Fruit fly (Drosophila melanogaster): ENCODE measurements around the gene CG1239.

The CG1239 gene

DNA sequence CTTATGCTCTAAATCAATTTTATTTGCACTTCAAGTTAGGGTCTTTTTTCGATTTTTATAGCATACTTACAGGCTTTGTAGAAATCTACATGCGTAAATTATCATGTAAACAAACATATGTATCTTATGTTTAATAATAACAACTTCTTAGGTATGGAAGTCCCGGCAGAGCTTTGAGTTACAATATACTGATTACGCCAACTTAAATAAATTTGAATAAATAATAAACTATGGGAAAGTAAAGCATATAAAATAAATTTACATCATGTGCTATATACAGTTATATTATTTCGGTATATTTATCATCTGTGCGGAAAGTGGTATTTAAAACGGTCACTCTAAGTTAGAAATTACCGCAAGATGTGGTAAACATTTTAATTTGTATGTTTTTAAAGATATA, at the start of gene CG1239:
CG1239 (plus strand) TSS at position 333 of the 400 bp plus-strand sequence.
- TF ChIP-seq psq (optimal IDR thresholded peaks at IDR 0.05): no peak
- TF ChIP-seq Sin3A (optimal IDR thresholded peaks at IDR 0.05): no peak
- TF ChIP-seq Myc (optimal IDR thresholded peaks at IDR 0.05): no peak
- no peak for TF ChIP-seq h (optimal IDR thresholded peaks at IDR 0.05)
- TF ChIP-seq ttk (optimal IDR thresholded peaks at IDR 0.05): no peak
- TF ChIP-seq insv (optimal IDR thresholded peaks at IDR 0.05): no peak

DNA sequence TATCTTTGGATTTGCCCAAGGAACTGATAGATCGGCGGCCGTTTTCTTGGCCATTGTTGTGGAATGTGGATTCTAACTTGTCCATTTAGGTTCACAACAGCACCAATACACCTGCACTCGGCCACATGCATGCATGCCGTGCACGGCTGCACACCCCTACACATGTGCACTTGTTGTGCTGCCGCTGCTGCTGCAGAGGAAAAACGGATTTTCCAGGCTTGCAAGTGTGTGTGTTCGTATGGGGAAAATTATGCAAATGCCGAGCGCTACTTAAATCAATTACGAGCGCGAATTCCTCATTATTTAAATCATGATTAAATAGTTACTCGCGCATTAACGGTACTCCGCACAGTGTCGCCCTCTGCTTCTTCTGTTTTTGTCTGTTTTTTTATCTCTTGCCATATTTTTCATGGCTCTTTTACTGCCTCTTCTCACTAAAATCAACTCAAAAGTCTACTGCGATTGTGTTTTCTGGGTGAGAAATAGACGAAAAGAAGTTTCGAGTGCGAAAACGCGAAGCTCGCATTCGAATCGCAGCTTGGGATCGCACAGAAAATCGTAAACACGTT, 48.7 kb upstream of the CG1239 start:
- no peak for TF ChIP-seq insv (optimal IDR thresholded peaks at IDR 0.05)
- no peak for TF ChIP-seq h (optimal IDR thresholded peaks at IDR 0.05)
- no peak for TF ChIP-seq ttk (optimal IDR thresholded peaks at IDR 0.05)
- no peak for TF ChIP-seq psq (optimal IDR thresholded peaks at IDR 0.05)
- no peak for TF ChIP-seq Sin3A (optimal IDR thresholded peaks at IDR 0.05)
- no peak for TF ChIP-seq Myc (optimal IDR thresholded peaks at IDR 0.05)

dm6 chr3R:5685269-5686048, 47.9 kb upstream of the CG1239 start, which contains the start of the genes Rab23 and plx:
Gene Rab23 (minus strand): TSS chr3R:5685434.
Gene plx (plus strand): TSS chr3R:5685855.
- TF ChIP-seq ttk (optimal IDR thresholded peaks at IDR 0.05): no peak
- no peak for TF ChIP-seq Sin3A (optimal IDR thresholded peaks at IDR 0.05)
- TF ChIP-seq psq (optimal IDR thresholded peaks at IDR 0.05): no peak
- TF ChIP-seq insv (optimal IDR thresholded peaks at IDR 0.05): no peak
- no peak for TF ChIP-seq Myc (optimal IDR thresholded peaks at IDR 0.05)
- no peak for TF ChIP-seq h (optimal IDR thresholded peaks at IDR 0.05)

DNA sequence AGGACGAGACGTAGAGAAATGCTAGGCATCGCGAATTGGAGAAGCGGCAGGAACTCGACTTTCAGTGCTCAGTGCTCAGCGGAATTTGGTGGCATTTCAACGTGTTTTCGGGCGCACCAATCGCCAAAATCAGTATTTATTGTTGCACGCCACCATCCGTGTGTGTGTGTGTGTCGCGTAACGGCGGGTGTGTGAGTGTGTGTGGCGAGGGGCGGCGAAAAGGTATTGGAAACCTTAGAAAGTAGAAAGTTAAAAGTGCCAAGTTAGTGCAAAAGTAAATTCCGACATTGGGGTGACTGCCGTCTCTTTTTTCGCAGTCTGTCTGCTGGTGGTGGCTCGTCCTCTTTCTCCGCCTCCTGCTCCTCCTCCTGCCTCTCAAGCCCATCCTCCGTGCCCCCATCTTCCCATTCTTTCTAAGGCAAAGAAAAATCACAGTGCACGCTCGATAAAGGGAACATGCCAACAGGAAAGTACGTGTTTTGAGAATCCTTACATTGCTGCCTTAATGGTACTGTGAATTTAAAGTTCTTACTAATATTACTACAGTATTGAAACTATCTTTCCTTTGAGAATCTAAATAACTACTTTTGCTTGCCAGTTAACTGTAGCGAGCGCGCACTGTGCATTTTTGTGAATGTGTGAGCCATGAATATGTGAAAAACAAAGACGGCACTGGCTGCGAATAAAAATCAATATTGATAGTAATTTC, 47.1 kb upstream of the CG1239 start:
- TF ChIP-seq h (optimal IDR thresholded peaks at IDR 0.05): no peak
- TF ChIP-seq ttk (optimal IDR thresholded peaks at IDR 0.05): no peak
- TF ChIP-seq Myc (optimal IDR thresholded peaks at IDR 0.05): no peak
- no peak for TF ChIP-seq psq (optimal IDR thresholded peaks at IDR 0.05)

DNA sequence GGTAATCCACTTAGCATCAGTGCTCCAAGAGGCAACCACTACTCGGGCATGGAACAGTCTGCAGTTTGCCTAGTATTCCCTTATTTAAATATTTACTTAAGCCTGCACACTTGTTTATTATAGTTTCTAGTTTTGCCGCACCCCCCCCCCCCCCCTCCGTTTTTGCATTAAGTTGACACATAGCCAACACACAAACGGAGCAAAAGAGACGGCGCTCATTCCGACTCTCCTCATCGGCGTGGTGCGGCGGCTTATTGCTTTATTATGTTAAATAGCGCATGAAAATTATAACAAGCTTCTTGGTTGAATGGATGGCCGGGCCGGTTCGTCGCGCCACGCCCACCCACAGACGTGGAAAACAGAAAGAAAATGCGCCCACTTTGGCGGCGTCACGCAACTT, 43.7 kb upstream of the CG1239 start:
- TF ChIP-seq h (optimal IDR thresholded peaks at IDR 0.05): no peak

DNA sequence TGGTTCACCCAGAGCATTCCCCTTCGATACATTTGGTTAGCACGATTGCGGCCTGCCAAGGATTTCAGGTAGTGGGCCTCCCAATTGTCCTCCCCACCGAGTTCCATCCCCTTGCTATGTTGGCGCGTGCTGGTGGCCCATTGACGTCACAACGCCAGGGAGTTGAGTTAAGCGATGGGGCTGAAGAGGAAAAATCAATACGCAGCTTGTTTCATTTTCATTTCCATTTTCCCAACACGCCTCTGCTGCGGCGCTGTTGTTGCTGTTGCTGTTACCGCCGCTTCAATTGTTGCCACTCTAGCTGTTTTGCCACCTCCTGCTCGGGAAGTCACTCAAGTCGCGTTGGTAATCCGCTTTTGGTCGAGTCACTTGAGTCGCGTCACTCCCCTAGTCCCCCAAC, 42.3 kb upstream of the CG1239 start:
- TF ChIP-seq Sin3A (optimal IDR thresholded peaks at IDR 0.05) (no peak), ttk (optimal IDR thresholded peaks at IDR 0.05) (no peak), h (optimal IDR thresholded peaks at IDR 0.05) (no peak), Myc (optimal IDR thresholded peaks at IDR 0.05) (no peak), insv (optimal IDR thresholded peaks at IDR 0.05) (no peak), psq (optimal IDR thresholded peaks at IDR 0.05) (no peak)

DNA sequence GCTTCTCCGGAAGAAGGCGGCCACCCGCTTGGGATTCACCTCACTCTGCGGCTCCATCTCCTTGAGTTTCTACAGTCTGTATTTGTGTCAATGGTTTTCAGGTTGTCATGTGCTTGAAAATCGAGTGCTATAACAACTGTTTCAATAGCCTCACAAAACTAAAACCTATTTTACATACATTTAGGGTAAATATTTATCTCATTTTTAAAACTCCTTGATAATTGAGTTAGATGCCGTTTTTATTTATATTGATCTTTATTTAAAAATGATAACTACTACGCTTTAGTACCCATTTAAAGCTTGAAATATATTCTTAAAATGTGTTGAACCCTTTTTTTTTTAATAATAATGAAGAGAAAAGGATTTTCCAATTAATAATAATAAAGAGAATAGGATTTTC, 40.1 kb upstream of the CG1239 start, which contains the start of gene CG2104:
CG2104 (minus strand) TSS at position 101 of the 400 bp plus-strand sequence.
- TF ChIP-seq Sin3A (optimal IDR thresholded peaks at IDR 0.05): no peak
- no peak for TF ChIP-seq ttk (optimal IDR thresholded peaks at IDR 0.05)
- no peak for TF ChIP-seq psq (optimal IDR thresholded peaks at IDR 0.05)
- no peak for TF ChIP-seq insv (optimal IDR thresholded peaks at IDR 0.05)
- no peak for TF ChIP-seq Myc (optimal IDR thresholded peaks at IDR 0.05)
- no peak for TF ChIP-seq h (optimal IDR thresholded peaks at IDR 0.05)

DNA sequence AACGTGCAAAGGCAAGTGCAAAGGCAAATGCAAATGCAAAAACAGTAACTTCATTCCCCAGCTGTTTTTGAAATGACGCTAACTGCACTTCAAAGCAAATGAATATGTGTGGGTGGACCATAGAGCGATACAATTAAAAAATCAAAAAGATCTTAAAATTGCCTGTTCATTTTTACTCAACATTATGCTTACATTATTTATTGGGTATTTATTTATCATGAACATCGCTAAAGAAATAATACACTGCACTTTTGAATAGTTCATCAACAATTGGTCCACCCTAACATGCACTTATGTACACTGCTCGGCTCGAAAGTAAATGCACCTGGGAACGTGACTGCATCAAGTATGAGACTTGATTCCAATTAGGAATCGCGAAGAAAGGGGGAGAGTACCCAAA, 38.9 kb upstream of the CG1239 start:
- TF ChIP-seq Myc (optimal IDR thresholded peaks at IDR 0.05) (no peak), ttk (optimal IDR thresholded peaks at IDR 0.05) (no peak), Sin3A (optimal IDR thresholded peaks at IDR 0.05) (no peak), h (optimal IDR thresholded peaks at IDR 0.05) (no peak), psq (optimal IDR thresholded peaks at IDR 0.05) (no peak), insv (optimal IDR thresholded peaks at IDR 0.05) (no peak)

DNA sequence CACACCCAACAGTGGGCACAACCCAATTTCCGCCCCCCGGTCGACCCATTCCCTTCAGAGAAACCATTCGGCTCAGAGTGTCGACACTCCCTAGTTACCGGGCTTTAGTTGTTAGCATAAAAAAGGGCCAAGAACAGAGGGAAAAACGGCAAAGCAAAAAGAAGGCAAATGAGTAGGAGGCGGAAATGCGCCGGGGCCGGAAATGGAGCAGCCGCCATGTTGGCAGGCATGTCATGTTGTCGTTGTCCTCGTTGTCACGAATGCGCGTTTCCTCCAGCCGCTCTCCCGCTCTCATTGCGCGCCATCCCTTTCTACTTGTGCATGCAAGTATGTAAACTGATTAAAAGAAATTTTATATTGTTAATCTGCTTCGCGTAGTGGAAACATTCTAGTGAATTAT, 36.9 kb upstream of the CG1239 start:
- TF ChIP-seq insv (optimal IDR thresholded peaks at IDR 0.05) (no peak), Myc (optimal IDR thresholded peaks at IDR 0.05) (no peak), h (optimal IDR thresholded peaks at IDR 0.05) (no peak), ttk (optimal IDR thresholded peaks at IDR 0.05) (no peak), Sin3A (optimal IDR thresholded peaks at IDR 0.05) (no peak), psq (optimal IDR thresholded peaks at IDR 0.05) (no peak)

DNA sequence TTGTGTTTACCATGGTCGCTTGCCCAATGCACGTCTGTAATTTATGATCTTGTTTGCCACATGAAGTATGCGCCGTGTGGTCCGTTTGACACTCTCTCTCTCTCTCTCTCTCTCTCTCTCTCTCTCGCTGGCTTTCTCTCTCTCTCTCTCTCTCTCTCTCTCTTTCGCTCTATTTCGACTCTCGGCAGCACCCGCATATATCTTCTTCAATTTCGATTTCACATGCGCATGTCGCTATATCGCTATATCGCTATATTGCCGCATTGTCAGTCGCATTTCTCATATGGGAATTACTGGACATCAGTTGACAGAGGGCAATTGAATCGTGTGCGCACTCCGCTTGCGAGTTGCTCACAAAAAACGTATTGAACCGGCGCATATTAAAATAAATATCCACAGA, 32.2 kb upstream of the CG1239 start:
- no peak for TF ChIP-seq insv (optimal IDR thresholded peaks at IDR 0.05)
- no peak for TF ChIP-seq psq (optimal IDR thresholded peaks at IDR 0.05)
- TF ChIP-seq Myc (optimal IDR thresholded peaks at IDR 0.05): no peak
- TF ChIP-seq ttk (optimal IDR thresholded peaks at IDR 0.05): no peak
- no peak for TF ChIP-seq h (optimal IDR thresholded peaks at IDR 0.05)
- no peak for TF ChIP-seq Sin3A (optimal IDR thresholded peaks at IDR 0.05)

dm6 chr3R:5704982-5705381, 28.3 kb upstream of the CG1239 start:
- TF ChIP-seq Myc (optimal IDR thresholded peaks at IDR 0.05) (no peak), ttk (optimal IDR thresholded peaks at IDR 0.05) (no peak), psq (optimal IDR thresholded peaks at IDR 0.05) (no peak), h (optimal IDR thresholded peaks at IDR 0.05) (no peak), insv (optimal IDR thresholded peaks at IDR 0.05) (no peak), Sin3A (optimal IDR thresholded peaks at IDR 0.05) (no peak)

dm6 chr3R:5705469-5706067, 27.7 kb upstream of the CG1239 start:
- TF ChIP-seq insv (optimal IDR thresholded peaks at IDR 0.05) (no peak), psq (optimal IDR thresholded peaks at IDR 0.05) (no peak), Myc (optimal IDR thresholded peaks at IDR 0.05) (no peak), Sin3A (optimal IDR thresholded peaks at IDR 0.05) (no peak), ttk (optimal IDR thresholded peaks at IDR 0.05) (no peak), h (optimal IDR thresholded peaks at IDR 0.05) (no peak)

All from Kc167 (cell line).